Worm (Caenorhabditis elegans): Measurements from ENCODE around the gene nhr-149.
"Not testable (repeated sequence)": the region's sequence is repeated elsewhere in the genome, so short reads cannot be mapped to it uniquely, and the experiment has no call there.

nhr-149 gene

ce11 chrV:7339831-7340230 is 9.6 kb downstream of the nhr-149 start, which contains the start of gene srh-187:
srh-187 (minus strand) TSS chrV:7339931.
- no peak for TF ChIP-seq tbx-9 (tag; optimal IDR thresholded peaks at IDR 0.05; ENCODE audit: borderline replicate concordance)
- TF ChIP-seq nhr-80 (tag; optimal IDR thresholded peaks at IDR 0.05) = no peak

ce11 chrV:7337218-7337617 is 12.2 kb downstream of the nhr-149 start, which contains the start of gene F10G2.7:
F10G2.7 (minus strand) TSS chrV:7337318.
- TF ChIP-seq hlh-26 (GFP tag; conservative IDR thresholded peaks at IDR 0.05); T07F8.4 (tag; optimal IDR thresholded peaks at IDR 0.05); F55B11.4 (tag; optimal IDR thresholded peaks at IDR 0.05; ENCODE audit: borderline replicate concordance, insufficient read depth): not testable (repeated sequence)

DNA sequence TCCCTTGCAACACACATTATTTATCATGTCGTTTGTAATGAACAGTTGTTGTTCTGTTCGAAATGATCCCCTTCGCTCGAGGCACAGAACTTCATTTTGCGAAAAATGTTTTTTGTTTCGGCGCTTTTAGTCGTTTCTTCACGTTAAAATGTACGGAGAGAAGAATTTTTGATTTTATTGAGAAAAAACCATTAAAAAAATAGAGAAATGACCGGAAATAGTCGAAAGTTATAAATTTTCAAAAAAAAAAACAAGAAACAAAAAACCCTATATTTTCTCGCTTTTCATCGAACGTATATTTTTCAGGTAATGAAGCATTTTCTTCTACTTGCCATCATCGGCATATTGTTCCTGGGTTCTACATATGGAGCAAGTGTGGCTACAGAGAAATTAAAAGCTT is 17.2 kb downstream of the nhr-149 start, which contains the start of gene F10G2.1:
Gene F10G2.1, plus strand, starts transcription at position 301 of the 400 bp plus-strand sequence.
- TF ChIP-seq bed-1 (GFP tag; IDR thresholded peaks at IDR 0.05) = no peak
- no peak for TF ChIP-seq ztf-6 (GFP tag; IDR thresholded peaks at IDR 0.05)
- TF ChIP-seq him-1 (tag; optimal IDR thresholded peaks at IDR 0.05) = no peak

DNA sequence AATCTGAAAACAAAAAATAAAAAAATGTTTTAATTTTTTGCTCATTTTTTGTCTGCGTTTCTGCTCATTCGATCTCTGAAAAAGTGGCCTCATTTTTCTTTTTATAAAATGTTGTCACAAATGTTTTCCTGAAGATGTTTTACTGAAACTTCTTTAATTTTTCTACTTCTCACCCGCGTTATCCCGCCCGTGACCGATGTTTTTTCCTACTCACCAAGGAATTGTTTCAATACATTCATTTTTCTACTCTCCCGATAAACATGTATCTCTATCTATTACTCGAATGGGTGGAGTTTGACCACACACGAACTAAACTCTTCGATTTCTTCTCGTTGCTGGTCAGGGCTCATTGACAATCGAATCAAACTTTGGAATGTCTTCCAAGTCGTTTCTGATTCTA is 18.6 kb downstream of the nhr-149 start, which contains the start of gene F10G2.2:
Gene F10G2.2, plus strand, starts transcription at position 301 of the 400 bp plus-strand sequence.
- TF ChIP-seq rcor-1 (GFP tag; IDR thresholded peaks at IDR 0.05) = no peak

- no peak for TF ChIP-seq aptf-2 (GFP tag; conservative IDR thresholded peaks at IDR 0.05)
- TF ChIP-seq egl-18 (GFP tag; IDR thresholded peaks at IDR 0.05) = no peak
- no peak for TF ChIP-seq madf-3 (GFP tag; IDR thresholded peaks at IDR 0.05)
- no peak for TF ChIP-seq nfya-2 (GFP tag; IDR thresholded peaks at IDR 0.05)
- TF ChIP-seq efl-1 (GFP tag; optimal IDR thresholded peaks at IDR 0.05) = no peak
- no peak for TF ChIP-seq attf-3 (GFP tag; conservative IDR thresholded peaks at IDR 0.05)
- no peak for TF ChIP-seq Y56A3A.18 (GFP tag; IDR thresholded peaks at IDR 0.05)
- no peak for TF ChIP-seq hmg-1.2 (GFP tag; IDR thresholded peaks at IDR 0.05)
- no peak for TF ChIP-seq nhr-179 (tag; optimal IDR thresholded peaks at IDR 0.05)
- no peak for TF ChIP-seq sdz-38 (tag; optimal IDR thresholded peaks at IDR 0.05)
- TF ChIP-seq dpff-1 (tag; optimal IDR thresholded peaks at IDR 0.05) = no peak
- TF ChIP-seq nhr-120 (GFP tag; IDR thresholded peaks at IDR 0.05) = no peak
- no peak for TF ChIP-seq nfyb-1 (GFP tag; IDR thresholded peaks at IDR 0.05)
- TF ChIP-seq bed-1 (GFP tag; IDR thresholded peaks at IDR 0.05) = no peak
- TF ChIP-seq attf-6 (GFP tag; IDR thresholded peaks at IDR 0.05) = no peak
- no peak for TF ChIP-seq B0336.3 (GFP tag; IDR thresholded peaks at IDR 0.05)
- TF ChIP-seq ceh-40 (GFP tag; IDR thresholded peaks at IDR 0.05) = no peak
- TF ChIP-seq snpc-1.3 (tag; optimal IDR thresholded peaks at IDR 0.05; ENCODE audit: insufficient read depth) = no peak
- no peak for TF ChIP-seq bed-2 (GFP tag; IDR thresholded peaks at IDR 0.05)
Observed at ce11 chrV:7328092-7328491, 21.3 kb downstream of the nhr-149 start, which contains the start of gene clec-7. clec-7 (plus strand) TSS chrV:7328392.

ce11 chrV:7326928-7327327 is 22.5 kb downstream of the nhr-149 start, which contains the start of gene F10G2.4:
F10G2.4 (plus strand) TSS chrV:7327228.
- no peak for TF ChIP-seq nhr-120 (GFP tag; IDR thresholded peaks at IDR 0.05)
- TF ChIP-seq lag-1 (GFP tag; IDR thresholded peaks at IDR 0.05) = no peak
- no peak for TF ChIP-seq fkh-3 (tag; optimal IDR thresholded peaks at IDR 0.05)
- no peak for TF ChIP-seq F55B11.4 (tag; optimal IDR thresholded peaks at IDR 0.05; ENCODE audit: borderline replicate concordance, insufficient read depth)
- TF ChIP-seq F37B4.10 (GFP tag; IDR thresholded peaks at IDR 0.05) = no peak
- no peak for TF ChIP-seq snpc-4 (GFP tag; optimal IDR thresholded peaks at IDR 0.05)
- TF ChIP-seq snpc-4 (tag; optimal IDR thresholded peaks at IDR 0.05) = no peak
- no peak for TF ChIP-seq zim-3 (tag; optimal IDR thresholded peaks at IDR 0.05)
- TF ChIP-seq aptf-3 (GFP tag; IDR thresholded peaks at IDR 0.05) = no peak
- TF ChIP-seq lin-54 (GFP tag; optimal IDR thresholded peaks at IDR 0.05) = no peak
